Worm (Caenorhabditis elegans): Measurements from ENCODE around the gene K09E9.3.
A peak's percentile ranks its signal among the peaks of the same experiment; 100 is the strongest.

K09E9.3 gene

DNA sequence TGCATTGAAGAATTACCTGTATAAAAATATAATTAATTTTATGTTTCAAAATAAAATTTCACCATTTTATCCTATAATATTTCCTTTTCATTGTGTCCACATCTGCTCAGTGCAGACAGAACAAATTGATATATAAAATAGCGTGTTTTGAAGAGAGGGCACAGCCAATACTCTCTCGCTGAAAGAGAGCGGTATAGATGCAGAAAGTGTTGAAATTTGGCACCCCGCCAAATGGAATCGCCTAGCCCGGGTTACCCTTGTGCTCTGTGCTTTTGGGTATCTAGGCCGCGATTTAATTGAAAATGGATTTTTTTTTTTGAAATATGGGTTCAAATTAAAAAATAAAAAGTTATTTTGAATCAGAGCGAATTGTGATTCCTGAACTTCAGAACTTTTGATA lies 3.6 kb upstream of the K09E9.3 start:
- TF ChIP-seq hmg-11 (tag; optimal IDR thresholded peaks at IDR 0.05): no peak
- peak; percentile 9 for TF ChIP-seq elt-2 (tag; optimal IDR thresholded peaks at IDR 0.05)
- no peak for TF ChIP-seq lin-15B (tag; optimal IDR thresholded peaks at IDR 0.05)
- TF ChIP-seq pha-4 (tag; optimal IDR thresholded peaks at IDR 0.05): peak; percentile 54
- peak; percentile 58 for TF ChIP-seq lin-39 (tag; optimal IDR thresholded peaks at IDR 0.05)
- no peak for TF ChIP-seq egl-5 (tag; optimal IDR thresholded peaks at IDR 0.05)
- TF ChIP-seq nfya-1 (tag; optimal IDR thresholded peaks at IDR 0.05; ENCODE audit: insufficient read depth): peak; percentile 38

DNA sequence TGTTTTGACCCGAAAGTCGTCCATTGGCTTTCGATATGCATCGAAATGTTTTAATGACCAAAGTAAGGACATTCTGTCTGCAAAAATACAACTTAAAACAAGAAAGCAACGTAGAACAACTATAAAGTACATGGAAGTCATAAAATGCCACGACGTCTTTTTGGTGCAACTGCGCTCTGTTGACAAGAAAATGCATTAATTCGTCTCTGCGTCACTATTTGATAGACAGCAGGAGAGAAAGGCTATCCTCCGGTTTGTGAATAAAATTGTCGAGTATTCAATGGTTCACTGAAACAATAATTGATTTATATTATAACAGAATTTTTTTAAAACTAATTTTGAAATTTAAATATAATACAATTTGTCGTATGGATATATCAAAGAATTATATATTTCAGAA lies 2.8 kb upstream of the K09E9.3 start, which contains the start of gene ergi-3:
Gene ergi-3, minus strand, starts transcription at position 311 of the 400 bp plus-strand sequence.
- TF ChIP-seq nhr-25 (tag; optimal IDR thresholded peaks at IDR 0.05) (peak; percentile 75), elt-3 (tag; optimal IDR thresholded peaks at IDR 0.05) (peak in 1 of 3 experiments; percentile 47), lin-15B (tag; optimal IDR thresholded peaks at IDR 0.05) (peak; percentile 78), nhr-67 (tag; optimal IDR thresholded peaks at IDR 0.05) (no peak), sea-2 (GFP tag; optimal IDR thresholded peaks at IDR 0.05) (no peak), elt-1 (tag; optimal IDR thresholded peaks at IDR 0.05) (no peak), nhr-23 (tag; optimal IDR thresholded peaks at IDR 0.05) (peak; percentile 60), nhr-43 (tag; optimal IDR thresholded peaks at IDR 0.05; ENCODE audit: poor library complexity, severe bottlenecking) (no peak), ceh-9 (tag; optimal IDR thresholded peaks at IDR 0.05) (no peak), nhr-77 (tag; optimal IDR thresholded peaks at IDR 0.05) (no peak), fkh-10 (GFP tag; optimal IDR thresholded peaks at IDR 0.05) (no peak), aly-2 (tag; optimal IDR thresholded peaks at IDR 0.05) (no peak), unc-39 (tag; optimal IDR thresholded peaks at IDR 0.05) (no peak), ama-1 (optimal IDR thresholded peaks at IDR 0.05) (no peak), nhr-12 (tag; optimal IDR thresholded peaks at IDR 0.05) (no peak), zag-1 (tag; optimal IDR thresholded peaks at IDR 0.05) (no peak), lsy-12 (tag; optimal IDR thresholded peaks at IDR 0.05) (no peak), snpc-4 (tag; optimal IDR thresholded peaks at IDR 0.05) (peak; percentile 68), tbx-2 (tag; optimal IDR thresholded peaks at IDR 0.05) (no peak), ceh-16 (tag; optimal IDR thresholded peaks at IDR 0.05) (no peak), egl-5 (tag; optimal IDR thresholded peaks at IDR 0.05) (peak; percentile 77), ZK546.5 (tag; optimal IDR thresholded peaks at IDR 0.05) (no peak), elt-2 (tag; optimal IDR thresholded peaks at IDR 0.05) (peak; percentile 45), ztf-11 (tag; optimal IDR thresholded peaks at IDR 0.05) (no peak), lin-39 (tag; optimal IDR thresholded peaks at IDR 0.05) (peak; percentile 88), jun-1 (tag; optimal IDR thresholded peaks at IDR 0.05) (peak; percentile 50), nfya-1 (tag; optimal IDR thresholded peaks at IDR 0.05; ENCODE audit: insufficient read depth) (peak; percentile 77), pqm-1 (tag; optimal IDR thresholded peaks at IDR 0.05) (no peak), skn-1 (tag; optimal IDR thresholded peaks at IDR 0.05) (no peak), pha-4 (tag; optimal IDR thresholded peaks at IDR 0.05) (peak; percentile 82)

DNA sequence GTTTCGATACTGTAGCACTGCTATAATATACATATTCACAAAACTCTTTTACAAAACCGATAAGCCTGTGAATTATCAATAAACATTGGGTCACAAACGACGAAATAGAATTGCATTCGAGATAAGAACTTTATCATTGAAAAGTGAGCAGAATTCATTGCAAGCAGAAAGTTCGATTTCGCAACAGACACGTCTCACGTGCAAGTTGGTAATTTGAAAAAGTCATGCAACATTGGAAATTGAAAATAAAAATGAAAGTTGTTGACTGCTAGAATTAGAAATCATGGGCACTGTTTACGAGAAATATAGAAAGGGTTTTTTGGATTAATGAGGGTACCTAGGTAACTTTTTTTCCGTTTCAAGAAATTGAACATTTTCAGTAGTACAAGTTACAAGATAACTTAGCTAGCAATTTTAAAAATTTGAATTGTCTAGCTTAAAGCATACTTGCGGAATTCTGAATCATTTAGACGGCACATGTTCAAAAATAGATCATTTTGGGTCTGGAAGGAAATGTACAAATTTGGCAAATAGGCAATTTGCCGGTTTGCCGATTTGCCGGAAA lies 3.0 kb downstream of the K09E9.3 start:
- TF ChIP-seq egl-27 (tag; optimal IDR thresholded peaks at IDR 0.05) (no peak), ceh-9 (tag; optimal IDR thresholded peaks at IDR 0.05) (no peak), lin-15B (tag; optimal IDR thresholded peaks at IDR 0.05) (no peak), nhr-11 (tag; optimal IDR thresholded peaks at IDR 0.05) (no peak), fkh-2 (tag; optimal IDR thresholded peaks at IDR 0.05) (no peak), hmg-11 (tag; optimal IDR thresholded peaks at IDR 0.05) (no peak), unc-39 (tag; optimal IDR thresholded peaks at IDR 0.05) (no peak), elt-2 (tag; optimal IDR thresholded peaks at IDR 0.05) (peak; percentile 99), daf-12 (tag; optimal IDR thresholded peaks at IDR 0.05) (no peak), ceh-28 (tag; optimal IDR thresholded peaks at IDR 0.05) (peak; percentile 78), nhr-76 (tag; optimal IDR thresholded peaks at IDR 0.05) (no peak), R02D3.7 (tag; optimal IDR thresholded peaks at IDR 0.05) (no peak), nfya-1 (tag; optimal IDR thresholded peaks at IDR 0.05; ENCODE audit: insufficient read depth) (peak; percentile 56), nhr-12 (tag; optimal IDR thresholded peaks at IDR 0.05) (no peak), ama-1 (optimal IDR thresholded peaks at IDR 0.05) (peak; percentile 85), ZK546.5 (tag; optimal IDR thresholded peaks at IDR 0.05) (no peak), ceh-82 (tag; optimal IDR thresholded peaks at IDR 0.05) (no peak), skn-1 (tag; optimal IDR thresholded peaks at IDR 0.05) (peak; percentile 59), egl-5 (tag; optimal IDR thresholded peaks at IDR 0.05) (no peak), tbx-2 (tag; optimal IDR thresholded peaks at IDR 0.05) (no peak), unc-62 (GFP tag; optimal IDR thresholded peaks at IDR 0.05) (no peak), sea-2 (GFP tag; optimal IDR thresholded peaks at IDR 0.05) (no peak), nhr-25 (tag; optimal IDR thresholded peaks at IDR 0.05) (peak; percentile 31), snpc-4 (tag; optimal IDR thresholded peaks at IDR 0.05) (peak; percentile 12), lin-39 (tag; optimal IDR thresholded peaks at IDR 0.05) (no peak), nhr-77 (tag; optimal IDR thresholded peaks at IDR 0.05) (peak; percentile 35), nhr-28 (tag; optimal IDR thresholded peaks at IDR 0.05) (no peak), ztf-11 (tag; optimal IDR thresholded peaks at IDR 0.05) (no peak), nhr-43 (tag; optimal IDR thresholded peaks at IDR 0.05; ENCODE audit: poor library complexity, severe bottlenecking) (no peak), zag-1 (tag; optimal IDR thresholded peaks at IDR 0.05) (no peak), elt-3 (tag; optimal IDR thresholded peaks at IDR 0.05) (no peak), eor-1 (tag; optimal IDR thresholded peaks at IDR 0.05) (no peak), fkh-10 (GFP tag; optimal IDR thresholded peaks at IDR 0.05) (no peak), elt-1 (tag; optimal IDR thresholded peaks at IDR 0.05) (no peak), nhr-23 (tag; optimal IDR thresholded peaks at IDR 0.05) (peak; percentile 17), lsy-12 (tag; optimal IDR thresholded peaks at IDR 0.05) (peak; percentile 51), nhr-67 (tag; optimal IDR thresholded peaks at IDR 0.05) (no peak), nhr-237 (tag; optimal IDR thresholded peaks at IDR 0.05) (no peak), jun-1 (tag; optimal IDR thresholded peaks at IDR 0.05) (peak; percentile 90), aly-2 (tag; optimal IDR thresholded peaks at IDR 0.05) (peak; percentile 51), ztf-4 (tag; optimal IDR thresholded peaks at IDR 0.05) (no peak)

Data from whole organism, L3 larva.